Fruit fly (Drosophila melanogaster): ENCODE measurements around the gene Ir8a.

DNA sequence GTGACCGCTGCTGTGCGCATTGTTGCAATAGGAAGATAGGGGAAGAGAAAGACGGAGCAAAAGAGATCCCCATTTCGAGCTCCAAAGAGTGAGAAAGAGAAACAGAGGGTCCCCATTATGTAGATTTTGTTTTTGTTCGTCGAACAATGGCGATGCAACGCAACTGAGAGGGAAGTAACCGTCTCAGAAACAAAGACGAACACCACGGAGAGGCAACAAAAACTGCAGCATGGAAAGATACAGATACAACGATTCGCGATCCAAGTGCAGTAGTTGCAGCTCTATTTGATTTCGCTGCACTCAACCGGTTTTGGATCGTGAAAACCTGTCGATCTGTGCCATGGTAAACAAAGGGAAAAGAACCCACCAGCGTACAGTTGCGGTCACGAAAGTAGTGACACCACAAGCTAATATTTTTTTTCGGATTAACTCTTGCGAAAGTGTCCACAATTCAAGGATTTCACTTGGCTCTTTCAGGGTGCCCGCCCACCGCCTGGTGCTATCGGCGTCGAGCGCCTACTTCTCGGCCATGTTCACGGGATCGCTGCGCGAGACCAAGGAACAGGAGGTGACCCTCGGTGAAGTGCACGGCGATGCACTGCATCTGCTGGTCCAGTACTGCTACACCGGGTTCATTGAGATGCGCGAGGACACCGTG is 15.8 kb upstream of the Ir8a start:
- TF ChIP-seq CTCF (GFP tag; optimal IDR thresholded peaks at IDR 0.05): no peak
- no peak for TF ChIP-seq usp (GFP tag; optimal IDR thresholded peaks at IDR 0.05)
- TF ChIP-seq CG10321 (GFP tag; IDR thresholded peaks at IDR 0.05): no peak
- TF ChIP-seq so (GFP tag; IDR thresholded peaks at IDR 0.05): no peak
- no peak for TF ChIP-seq CG4707 (GFP tag; optimal IDR thresholded peaks at IDR 0.05)
- no peak for TF ChIP-seq Dip3 (GFP tag; optimal IDR thresholded peaks at IDR 0.05)
